Worm (Caenorhabditis elegans) whole organism, mixed stage, embryonic: ENCODE data around the gene F20B6.9.

ENCODE experiments used
- mep-1 ChIP-seq: fragments of 150-350 bp; optimal IDR thresholded peaks from 2 replicates; lab custom pipeline; 2017; ENCODE audit warnings: missing biosample characterization, missing genetic modification reagents, missing genetic modification characterization, inconsistent platforms
- nhr-12 ChIP-seq: fragments of 150-350 bp; optimal IDR thresholded peaks from 2 replicates; lab custom pipeline; 2014; ENCODE audit warnings: missing biosample characterization, missing genetic modification characterization
- nhr-237 ChIP-seq: fragments of 150-350 bp; optimal IDR thresholded peaks from 2 replicates; lab custom pipeline; 2014; ENCODE audit warnings: missing biosample characterization, missing genetic modification characterization
- unc-62 ChIP-seq: fragments of 150-350 bp; optimal IDR thresholded peaks from 2 replicates; lab custom pipeline; 2014; ENCODE audit warnings: missing biosample characterization, missing genetic modification reagents, missing genetic modification characterization

ce11 chrX:4190537-4191144, 16.6 kb downstream of the F20B6.9 start, which contains the start of gene vha-12:
- TF ChIP-seq mep-1 (tag; lab: Kevin White, UChicago): peak; percentile 87
- no peak for TF ChIP-seq nhr-12 (tag; lab: Kevin White, UChicago)
- TF ChIP-seq unc-62: peak; percentile 84
- TF ChIP-seq nhr-237 (tag; lab: Kevin White, UChicago): peak; percentile 82
